Worm (Caenorhabditis elegans): Measurements from ENCODE around the gene C09B9.1.
"Not testable (repeated sequence)": the region's sequence is repeated elsewhere in the genome, so short reads cannot be mapped to it uniquely, and the experiment has no call there.

C09B9.1 gene

DNA sequence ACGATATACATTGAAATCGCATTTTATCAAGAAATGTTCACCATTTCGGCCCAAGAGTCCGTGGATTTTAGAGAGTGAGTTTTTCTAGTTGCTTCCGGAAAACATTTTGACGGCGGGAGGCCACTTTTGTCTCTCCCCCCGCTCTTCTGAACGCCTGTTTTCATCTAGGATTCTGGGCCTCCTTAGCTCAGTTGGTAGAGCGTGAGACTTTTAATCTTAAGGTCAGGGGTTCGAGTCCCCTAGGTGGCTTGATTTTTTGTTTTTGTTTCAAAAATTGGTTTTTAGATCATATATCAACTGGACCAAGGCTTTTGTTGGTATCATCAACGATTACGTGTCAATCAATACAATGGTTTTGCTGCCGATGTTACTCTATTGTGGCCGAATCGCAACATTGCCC lies 1.2 kb downstream of the C09B9.1 start:
- TF ChIP-seq hnd-1 (tag; optimal IDR thresholded peaks at IDR 0.05), result no peak
- TF ChIP-seq hmbx-1 (tag; optimal IDR thresholded peaks at IDR 0.05), result no peak
- peak; percentile 59 for TF ChIP-seq tbx-11 (GFP tag; IDR thresholded peaks at IDR 0.05)
- TF ChIP-seq flt-1 (GFP tag; IDR thresholded peaks at IDR 0.05), result peak; percentile 82
- TF ChIP-seq B0310.2 (tag; optimal IDR thresholded peaks at IDR 0.05), result peak; percentile 18
- TF ChIP-seq pes-1 (GFP tag; IDR thresholded peaks at IDR 0.05), result peak; percentile 84
- peak; percentile 74; the same call in 1 of the 2 replicates for TF ChIP-seq sea-1 (GFP tag; conservative IDR thresholded peaks at IDR 0.05)
- no peak for TF ChIP-seq ama-1 (optimal IDR thresholded peaks at IDR 0.05)
- TF ChIP-seq tbx-37 (GFP tag; conservative IDR thresholded peaks at IDR 0.05), result peak; percentile 49; the same call in 1 of the 2 replicates
- no peak for TF ChIP-seq aly-1 (tag; optimal IDR thresholded peaks at IDR 0.05)
- no peak for TF ChIP-seq ceh-13 (GFP tag; optimal IDR thresholded peaks at IDR 0.05)
- peak; percentile 80 for TF ChIP-seq scrt-1 (GFP tag; IDR thresholded peaks at IDR 0.05)

DNA sequence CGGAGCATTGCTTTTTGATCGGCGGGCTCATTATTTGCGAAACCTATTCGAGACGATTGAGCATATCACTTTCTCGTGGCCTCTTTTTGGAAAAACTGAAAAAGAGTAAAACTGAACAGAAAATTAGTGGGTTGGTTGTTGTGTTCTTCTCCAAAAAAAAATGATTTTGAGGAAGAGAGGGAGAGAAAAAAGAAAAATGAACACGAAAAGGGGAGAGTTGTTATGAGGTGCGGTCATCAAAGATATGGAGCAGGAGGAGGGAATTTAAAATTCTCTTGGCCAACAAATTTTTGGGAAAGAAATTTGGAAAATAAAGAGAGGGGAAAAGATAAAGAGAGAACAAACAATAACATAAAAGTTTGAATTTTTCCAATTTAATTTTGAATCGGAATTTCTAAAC lies 7.8 kb downstream of the C09B9.1 start, which contains the start of gene hot-9:
hot-9 (minus strand) TSS at position 101 of the 400 bp plus-strand sequence.
- TF ChIP-seq hmbx-1 (tag; optimal IDR thresholded peaks at IDR 0.05) (no peak), ama-1 (optimal IDR thresholded peaks at IDR 0.05) (no peak), hmg-4 (GFP tag; optimal IDR thresholded peaks at IDR 0.05) (no peak), ceh-36 (tag; optimal IDR thresholded peaks at IDR 0.05) (no peak), B0310.2 (tag; optimal IDR thresholded peaks at IDR 0.05) (no peak), scrt-1 (GFP tag; IDR thresholded peaks at IDR 0.05) (no peak), ets-7 (tag; optimal IDR thresholded peaks at IDR 0.05) (no peak), pes-1 (GFP tag; IDR thresholded peaks at IDR 0.05) (no peak), hnd-1 (tag; optimal IDR thresholded peaks at IDR 0.05) (no peak)

DNA sequence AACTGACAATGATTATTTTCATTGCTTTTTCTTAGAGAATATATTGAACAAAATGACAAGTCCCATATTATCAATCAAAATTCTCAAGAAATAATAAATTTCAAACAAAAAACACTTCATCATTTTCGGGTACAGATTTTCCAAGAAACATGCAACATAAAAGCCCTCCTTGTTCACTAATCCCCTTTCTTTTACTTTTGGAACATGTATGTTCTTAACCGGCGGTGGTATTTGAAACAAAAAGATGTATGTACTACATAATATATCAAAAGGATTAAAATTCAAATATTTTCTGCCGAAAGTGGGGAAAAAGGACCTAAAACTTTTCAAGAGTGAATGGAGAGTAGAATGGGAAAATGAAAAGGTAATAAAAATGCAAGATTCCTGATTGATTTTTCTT lies 16.7 kb downstream of the C09B9.1 start:
- TF ChIP-seq ceh-36 (tag; optimal IDR thresholded peaks at IDR 0.05) (no peak), hmbx-1 (tag; optimal IDR thresholded peaks at IDR 0.05) (no peak), pes-1 (GFP tag; IDR thresholded peaks at IDR 0.05) (no peak)

DNA sequence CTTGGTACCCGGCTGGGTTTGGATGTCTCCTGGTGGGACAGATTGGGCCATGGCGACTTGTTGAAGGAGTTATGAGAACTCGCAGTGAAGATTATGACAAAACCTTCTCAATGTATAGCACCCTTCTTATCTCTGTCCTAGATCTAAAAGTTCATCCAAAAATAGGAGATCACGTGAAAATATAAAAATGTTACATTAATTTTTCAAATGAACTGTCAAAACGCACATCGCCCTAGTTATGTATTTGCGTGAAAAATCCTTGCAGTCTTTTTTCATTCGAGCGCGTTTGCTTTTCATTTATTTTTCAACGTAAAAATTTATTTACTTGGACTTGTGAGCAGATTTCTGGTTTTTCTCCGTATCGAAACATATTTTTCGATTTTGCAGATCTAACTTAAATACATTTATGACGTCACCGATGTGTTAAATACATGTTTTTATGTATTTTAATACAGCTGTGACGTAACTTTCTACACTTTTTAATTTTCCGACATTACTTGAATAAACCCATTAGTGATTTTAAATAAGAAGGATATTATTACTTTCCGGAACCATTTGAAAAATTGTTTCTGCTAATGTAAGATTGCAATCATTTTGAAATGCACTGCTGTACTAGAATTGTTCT lies 18.5 kb downstream of the C09B9.1 start, which contains the start of gene msp-55:
msp-55 (minus strand) TSS at position 51 of the 625 bp plus-strand sequence.
- TF ChIP-seq hmbx-1 (tag; optimal IDR thresholded peaks at IDR 0.05) (no peak), ceh-13 (GFP tag; optimal IDR thresholded peaks at IDR 0.05) (no peak), tbx-37 (GFP tag; conservative IDR thresholded peaks at IDR 0.05) (no peak), F13C5.2 (tag; optimal IDR thresholded peaks at IDR 0.05) (no peak), aly-1 (tag; optimal IDR thresholded peaks at IDR 0.05) (no peak), hnd-1 (tag; optimal IDR thresholded peaks at IDR 0.05) (no peak), flt-1 (GFP tag; IDR thresholded peaks at IDR 0.05) (no peak), ets-7 (tag; optimal IDR thresholded peaks at IDR 0.05) (no peak), pes-1 (GFP tag; IDR thresholded peaks at IDR 0.05) (no peak), B0310.2 (tag; optimal IDR thresholded peaks at IDR 0.05) (no peak), scrt-1 (GFP tag; IDR thresholded peaks at IDR 0.05) (no peak), tbx-11 (GFP tag; IDR thresholded peaks at IDR 0.05) (no peak), hmg-4 (GFP tag; optimal IDR thresholded peaks at IDR 0.05) (no peak), sea-1 (GFP tag; conservative IDR thresholded peaks at IDR 0.05) (no peak), ama-1 (optimal IDR thresholded peaks at IDR 0.05) (no peak), ceh-36 (tag; optimal IDR thresholded peaks at IDR 0.05) (no peak), tra-4 (tag; optimal IDR thresholded peaks at IDR 0.05) (no peak)

DNA sequence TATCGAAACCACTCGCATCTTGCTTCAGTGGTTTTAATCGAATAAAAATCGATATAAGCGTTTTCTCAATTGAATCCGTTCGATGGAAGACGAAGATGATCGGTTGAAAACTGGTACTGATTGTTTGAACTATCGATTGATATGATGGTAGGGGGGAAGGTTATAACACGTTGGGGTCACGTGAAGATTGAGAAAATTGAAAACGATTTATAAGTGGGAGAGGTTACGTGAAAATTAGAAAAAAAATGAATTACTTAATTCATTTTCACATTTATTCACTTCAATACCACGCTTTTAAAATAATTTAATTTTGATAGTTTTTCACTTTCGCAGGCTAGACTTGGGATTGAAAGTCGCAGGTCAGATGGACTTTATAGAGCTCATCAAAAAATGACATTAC lies 23.4 kb downstream of the C09B9.1 start, which contains the start of gene C09B9.7:
C09B9.7 (minus strand) TSS at position 101 of the 400 bp plus-strand sequence.
- TF ChIP-seq hmbx-1 (tag; optimal IDR thresholded peaks at IDR 0.05) (no peak), ama-1 (optimal IDR thresholded peaks at IDR 0.05) (no peak), scrt-1 (GFP tag; IDR thresholded peaks at IDR 0.05) (no peak), pes-1 (GFP tag; IDR thresholded peaks at IDR 0.05) (no peak), ets-7 (tag; optimal IDR thresholded peaks at IDR 0.05) (no peak), ceh-36 (tag; optimal IDR thresholded peaks at IDR 0.05) (no peak), ceh-13 (GFP tag; optimal IDR thresholded peaks at IDR 0.05) (no peak)

- TF ChIP-seq ceh-13 (GFP tag; optimal IDR thresholded peaks at IDR 0.05); tbx-37 (GFP tag; conservative IDR thresholded peaks at IDR 0.05); hnd-1 (tag; optimal IDR thresholded peaks at IDR 0.05): not testable (repeated sequence)
Measured at ce11 chrIV:5062278-5062677, 24.7 kb downstream of the C09B9.1 start, which contains the start of gene msp-57. msp-57 (plus strand) TSS chrIV:5062578.

DNA sequence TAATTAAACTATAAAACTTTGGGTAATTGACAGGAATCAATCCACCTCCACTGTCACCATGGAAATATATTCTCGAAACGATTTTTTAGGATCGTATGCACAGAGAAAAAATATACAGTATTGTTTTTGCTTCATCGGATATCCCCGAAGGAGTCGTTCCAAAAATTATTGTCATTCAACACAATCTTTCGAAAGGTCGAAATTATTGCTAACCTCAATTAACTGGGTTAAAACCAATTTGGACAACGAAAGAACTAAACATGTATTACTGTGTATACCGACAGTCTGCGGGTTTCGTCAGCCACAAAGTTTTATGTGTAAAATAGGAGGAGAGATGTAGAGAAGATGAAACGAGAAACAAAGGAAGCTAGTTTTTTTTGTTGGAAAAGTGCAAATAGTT lies 25.7 kb downstream of the C09B9.1 start:
- TF ChIP-seq aly-1 (tag; optimal IDR thresholded peaks at IDR 0.05) (no peak), B0310.2 (tag; optimal IDR thresholded peaks at IDR 0.05) (no peak), ets-7 (tag; optimal IDR thresholded peaks at IDR 0.05) (no peak), hnd-1 (tag; optimal IDR thresholded peaks at IDR 0.05) (no peak), F13C5.2 (tag; optimal IDR thresholded peaks at IDR 0.05) (no peak), ama-1 (optimal IDR thresholded peaks at IDR 0.05) (no peak), hmg-4 (GFP tag; optimal IDR thresholded peaks at IDR 0.05) (no peak), tra-4 (tag; optimal IDR thresholded peaks at IDR 0.05) (no peak), ceh-13 (GFP tag; optimal IDR thresholded peaks at IDR 0.05) (no peak), tbx-37 (GFP tag; conservative IDR thresholded peaks at IDR 0.05) (no peak), pes-1 (GFP tag; IDR thresholded peaks at IDR 0.05) (no peak)

DNA sequence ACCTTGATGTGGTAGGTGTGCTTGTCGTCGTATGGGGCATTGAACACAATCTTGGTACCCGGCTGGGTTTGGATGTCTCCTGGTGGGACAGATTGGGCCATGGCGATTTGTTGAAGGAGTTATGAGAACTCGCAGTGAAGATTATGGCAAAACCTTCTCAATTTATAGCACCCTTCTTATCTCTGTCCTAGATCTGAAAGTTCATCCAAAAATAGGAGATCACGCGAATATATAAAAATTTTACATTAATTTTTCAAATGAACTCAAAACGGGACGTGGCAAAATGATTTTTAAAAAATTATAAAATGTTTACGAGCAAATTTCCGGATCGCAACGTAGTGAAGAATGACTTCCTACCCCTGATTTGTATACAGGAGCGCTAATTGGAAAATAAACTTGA lies 27.4 kb downstream of the C09B9.1 start, which contains the start of gene msp-53:
msp-53 (minus strand) TSS at position 101 of the 400 bp plus-strand sequence.
- TF ChIP-seq ceh-36 (tag; optimal IDR thresholded peaks at IDR 0.05); scrt-1 (GFP tag; IDR thresholded peaks at IDR 0.05); hmg-4 (GFP tag; optimal IDR thresholded peaks at IDR 0.05): not testable (repeated sequence)

Data from whole organism, early embryonic.